Fruit fly (Drosophila melanogaster) whole organism: ENCODE results near the gene Hydr2.

Source experiments
- CG8478 ChIP-seq: fragments of >200 bp; optimal IDR thresholded peaks from 2 replicates; lab custom pipeline; 2018; ENCODE audit warnings: inconsistent platforms
- Dll ChIP-seq: fragments of >200 bp; optimal IDR thresholded peaks from 2 replicates; lab custom pipeline; 2017
- EcR ChIP-seq, 2 experiments: fragments of >200 bp; optimal IDR thresholded peaks; 2 replicates each; lab custom pipeline; 2017; ENCODE audit warnings: missing biosample characterization in 2 of 2, missing genetic modification characterization in 2 of 2, missing genetic modification reagents in 2 of 2
- pan ChIP-seq: fragments of >200 bp; optimal IDR thresholded peaks from 2 replicates; lab custom pipeline; 2017
- psq ChIP-seq: fragments of >200 bp; optimal IDR thresholded peaks from 2 replicates; lab custom pipeline; 2017
- usp ChIP-seq: fragments of >200 bp; optimal IDR thresholded peaks from 2 replicates; lab custom pipeline; 2017; ENCODE audit warnings: missing biosample characterization, missing genetic modification characterization, mixed read lengths

- TF ChIP-seq EcR (GFP tag; optimal IDR thresholded peaks at IDR 0.05; lab: Kevin White, UChicago) (no peak), psq (lab: Kevin White, UChicago) (no peak), Dll (lab: Kevin White, UChicago) (no peak), usp (no peak), pan (lab: Kevin White, UChicago) (no peak), CG8478 (lab: Kevin White, UChicago) (no peak)
These were observed 3.3 kb downstream of the Hydr2 start for dm6 chr2L:3166710-3167109.
